Worm (Caenorhabditis elegans) whole organism, early embryonic: ENCODE data around the gene C06B8.2.

Experiments
- aly-1 ChIP-seq: sonication (generic microtip); optimal IDR thresholded peaks from 2 replicates; lab custom pipeline; 2016; ENCODE audit warnings: missing genetic modification characterization, missing compliant biosample characterization
- ama-1 ChIP-seq: fragments of 150-350 bp; optimal IDR thresholded peaks from 2 replicates; lab custom pipeline; 2014
- hmbx-1 ChIP-seq: sonication (generic microtip); optimal IDR thresholded peaks from 2 replicates; lab custom pipeline; 2016; ENCODE audit warnings: mild to moderate bottlenecking, missing genetic modification characterization, missing compliant biosample characterization

ce11 chrV:15521920-15522319 lies 43.4 kb upstream of the C06B8.2 start, which contains the start of gene lgc-31:
- TF ChIP-seq aly-1 (tag; lab: Kevin White, UChicago) (no peak), ama-1 (lab: Kevin White, UChicago) (no peak), hmbx-1 (tag; lab: Kevin White, UChicago) (no peak)
